In genomic region chr3L:17937315-17937714, dm6 we compare ENCODE assay signal across 1 fruit fly cellular context.
TF ChIP-seq lines count a peak whose summit lies in the region.

No protein-coding gene starts in this region.

TF ChIP-seq in whole organism, embryonic, 481 proteins besides CTCF, POLR2A, EP300 and RAD21 (continued from another document):
- TF ChIP-seq sqz (GFP tag; optimal IDR thresholded peaks at IDR 0.05; lab: Kevin White, UChicago) (peak; percentile 36), Blimp-1 (GFP tag; optimal IDR thresholded peaks at IDR 0.05; lab: Kevin White, UChicago) (peak; percentile 100), kni (GFP tag; optimal IDR thresholded peaks at IDR 0.05; lab: Kevin White, UChicago) (peak; percentile 81), CG34224 (GFP tag; IDR thresholded peaks at IDR 0.05; lab: Robert Waterston, UW; ENCODE audit: partially characterized antibody) (no peak), NfI (GFP tag; optimal IDR thresholded peaks at IDR 0.05; lab: Kevin White, UChicago) (no peak), fd64A (GFP tag; optimal IDR thresholded peaks at IDR 0.05; lab: Kevin White, UChicago) (peak; percentile 46), ara (GFP tag; IDR thresholded peaks at IDR 0.05; lab: Robert Waterston, UW) (peak; percentile 56; the same call in 1 of the 2 replicates), CG1603 (tag; optimal IDR thresholded peaks at IDR 0.05; lab: Kevin White, UChicago) (peak; percentile 5), CG10979 (tag; optimal IDR thresholded peaks at IDR 0.05; lab: Kevin White, UChicago) (peak; percentile 49), NC2α (GFP tag; optimal IDR thresholded peaks at IDR 0.05; lab: Kevin White, UChicago) (no peak), CG2199 (GFP tag; IDR thresholded peaks at IDR 0.05; lab: Robert Waterston, UW) (0 out of 3 replicates have a peak, but pooled peaks have one; percentile 33), Xrp1 (GFP tag; IDR thresholded peaks at IDR 0.05; lab: Robert Waterston, UW) (0 out of 2 replicates have a peak, but pooled peaks have one; percentile 13), Eip74EF (GFP tag; optimal IDR thresholded peaks at IDR 0.05; lab: Kevin White, UChicago) (peak in 1 of 2 experiments; percentile 8), odd (GFP tag; optimal IDR thresholded peaks at IDR 0.05; lab: Kevin White, UChicago) (no peak), sens-2 (GFP tag; IDR thresholded peaks at IDR 0.05; lab: Robert Waterston, UW) (0 out of 2 replicates have a peak, but pooled peaks have one; percentile 11), corto (GFP tag; optimal IDR thresholded peaks at IDR 0.05; lab: Kevin White, UChicago) (no peak), Oli (tag; optimal IDR thresholded peaks at IDR 0.05; lab: Kevin White, UChicago) (peak; percentile 37), CG10431 (GFP tag; optimal IDR thresholded peaks at IDR 0.05; lab: Kevin White, UChicago) (peak; percentile 87), CG8290 (GFP tag; optimal IDR thresholded peaks at IDR 0.05; lab: Kevin White, UChicago) (no peak), CG8290 (tag; optimal IDR thresholded peaks at IDR 0.05; lab: Kevin White, UChicago) (peak in 1 of 2 experiments; percentile 33), CG7745 (tag; optimal IDR thresholded peaks at IDR 0.05; lab: Kevin White, UChicago) (peak; percentile 39), Dp (GFP tag; optimal IDR thresholded peaks at IDR 0.05; lab: Kevin White, UChicago) (no peak), CG10267 (tag; optimal IDR thresholded peaks at IDR 0.05; lab: Kevin White, UChicago) (peak; percentile 13), CG1529 (GFP tag; optimal IDR thresholded peaks at IDR 0.05; lab: Kevin White, UChicago) (peak; percentile 52), trem (tag; optimal IDR thresholded peaks at IDR 0.05; lab: Kevin White, UChicago) (peak; percentile 57), gcm (GFP tag; optimal IDR thresholded peaks at IDR 0.05; lab: Kevin White, UChicago) (peak; percentile 43), CG17802 (tag; optimal IDR thresholded peaks at IDR 0.05; lab: Kevin White, UChicago) (peak; percentile 16), CG9817 (tag; optimal IDR thresholded peaks at IDR 0.05; lab: Kevin White, UChicago) (no peak), sim (GFP tag; IDR thresholded peaks at IDR 0.05; lab: Robert Waterston, UW) (peak; percentile 79), CG8359 (GFP tag; optimal IDR thresholded peaks at IDR 0.05; lab: Kevin White, UChicago; ENCODE audit: borderline replicate concordance) (peak; percentile 45), D19A (tag; optimal IDR thresholded peaks at IDR 0.05; lab: Kevin White, UChicago) (peak; percentile 26), oc (tag; optimal IDR thresholded peaks at IDR 0.05; lab: Kevin White, UChicago) (peak; percentile 59), HLHmδ (GFP tag; optimal IDR thresholded peaks at IDR 0.05; lab: Kevin White, UChicago) (no peak), CG13287 (GFP tag; IDR thresholded peaks at IDR 0.05; lab: Robert Waterston, UW; ENCODE audit: partially characterized antibody) (no peak), Hr78 (GFP tag; optimal IDR thresholded peaks at IDR 0.05; lab: Kevin White, UChicago) (peak in 1 of 2 experiments; percentile 31), Lhr (GFP tag; optimal IDR thresholded peaks at IDR 0.05; lab: Kevin White, UChicago) (peak; percentile 30), Dref (GFP tag; IDR thresholded peaks at IDR 0.05; lab: Robert Waterston, UW) (no peak), CG2875 (GFP tag; optimal IDR thresholded peaks at IDR 0.05; lab: Kevin White, UChicago) (peak; percentile 57), Sox100B (GFP tag; optimal IDR thresholded peaks at IDR 0.05; lab: Kevin White, UChicago) (peak; percentile 55), Usf (GFP tag; optimal IDR thresholded peaks at IDR 0.05; lab: Kevin White, UChicago) (no peak), vvl (GFP tag; IDR thresholded peaks at IDR 0.05; lab: Robert Waterston, UW) (peak; percentile 25; the same call in 1 of the 2 replicates), Rx (GFP tag; IDR thresholded peaks at IDR 0.05; lab: Robert Waterston, UW) (no peak), CG34422 (GFP tag; IDR thresholded peaks at IDR 0.05; lab: Robert Waterston, UW) (no peak), Sry-β (GFP tag; optimal IDR thresholded peaks at IDR 0.05; lab: Kevin White, UChicago) (peak; percentile 33), CG8944 (GFP tag; optimal IDR thresholded peaks at IDR 0.05; lab: Kevin White, UChicago) (no peak), D (optimal IDR thresholded peaks at IDR 0.05; lab: Kevin White, UChicago) (no peak), D (GFP tag; optimal IDR thresholded peaks at IDR 0.05; lab: Kevin White, UChicago) (peak; percentile 0), lov (optimal IDR thresholded peaks at IDR 0.05; lab: Kevin White, UChicago) (no peak), lov (GFP tag; IDR thresholded peaks at IDR 0.05; lab: Robert Waterston, UW) (peak; percentile 68; the same call in 2 of the 3 replicates), CG7271 (tag; optimal IDR thresholded peaks at IDR 0.05; lab: Kevin White, UChicago) (peak; percentile 40), Nf-YB (GFP tag; optimal IDR thresholded peaks at IDR 0.05; lab: Kevin White, UChicago) (peak; percentile 2), zfh2 (GFP tag; optimal IDR thresholded peaks at IDR 0.05; lab: Kevin White, UChicago) (no peak), grau (tag; optimal IDR thresholded peaks at IDR 0.05; lab: Kevin White, UChicago) (no peak), Hmx (GFP tag; optimal IDR thresholded peaks at IDR 0.05; lab: Kevin White, UChicago) (no peak), lola (GFP tag; optimal IDR thresholded peaks at IDR 0.05; lab: Kevin White, UChicago) (peak in 1 of 3 experiments; percentile 45), CG6813 (GFP tag; optimal IDR thresholded peaks at IDR 0.05; lab: Kevin White, UChicago) (no peak), CG31441 (GFP tag; IDR thresholded peaks at IDR 0.05; lab: Robert Waterston, UW) (peak; percentile 57; the same call in 1 of the 2 replicates), cato (GFP tag; optimal IDR thresholded peaks at IDR 0.05; lab: Kevin White, UChicago; ENCODE audit: borderline replicate concordance) (no peak), CG18262 (tag; optimal IDR thresholded peaks at IDR 0.05; lab: Kevin White, UChicago) (peak; percentile 47), twi (tag; optimal IDR thresholded peaks at IDR 0.05; lab: Kevin White, UChicago) (peak; percentile 38), stwl (tag; optimal IDR thresholded peaks at IDR 0.05; lab: Kevin White, UChicago) (peak; percentile 42), gsb-n (tag; optimal IDR thresholded peaks at IDR 0.05; lab: Kevin White, UChicago) (peak; percentile 75), CkIIα-i1 (GFP tag; IDR thresholded peaks at IDR 0.05; lab: Robert Waterston, UW) (no peak), gce (GFP tag; IDR thresholded peaks at IDR 0.05; lab: Robert Waterston, UW) (0 out of 3 replicates have a peak, but pooled peaks have one; percentile 22), fd96Cb (tag; optimal IDR thresholded peaks at IDR 0.05; lab: Kevin White, UChicago) (peak; percentile 15), crol (GFP tag; IDR thresholded peaks at IDR 0.05; lab: Robert Waterston, UW) (no peak), CG4707 (GFP tag; optimal IDR thresholded peaks at IDR 0.05; lab: Kevin White, UChicago) (peak; percentile 0)
TF ChIP-seq in whole organism, embryonic: peak in this region for 66.
